Worm (Caenorhabditis elegans) whole organism, late embryonic: Measurements from ENCODE around the gene glit-1.

Source experiments
- C08G9.2 ChIP-seq: sonication (generic microtip); optimal IDR thresholded peaks from 2 replicates; lab custom pipeline; 2016; ENCODE audit warnings: mild to moderate bottlenecking, missing genetic modification characterization, moderate library complexity, missing compliant biosample characterization
- K02D7.2 ChIP-seq: sonication (generic microtip); optimal IDR thresholded peaks from 2 replicates; lab custom pipeline; 2017; ENCODE audit warnings: mild to moderate bottlenecking, missing genetic modification characterization, missing compliant biosample characterization
- K09A11.1 ChIP-seq: sonication (generic microtip); optimal IDR thresholded peaks from 2 replicates; lab custom pipeline; 2017; ENCODE audit warnings: antibody characterized with exemption, mild to moderate bottlenecking, missing genetic modification characterization, missing compliant biosample characterization; ENCODE audit not compliant: insufficient read depth
- ama-1 ChIP-seq: fragments of 150-350 bp; optimal IDR thresholded peaks from 2 replicates; lab custom pipeline; 2014
- ceh-18 ChIP-seq: sonication (generic microtip); optimal IDR thresholded peaks from 2 replicates; lab custom pipeline; 2016; ENCODE audit warnings: missing genetic modification characterization, missing compliant biosample characterization
- ceh-19 ChIP-seq: fragments of 200-800 bp; sonication (Bioruptor generic); optimal IDR thresholded peaks from 2 replicates; lab custom pipeline; 2018; ENCODE audit warnings: mild to moderate bottlenecking, missing genetic modification characterization, missing compliant biosample characterization
- ceh-22 ChIP-seq: sonication (generic microtip); optimal IDR thresholded peaks from 2 replicates; lab custom pipeline; 2017; ENCODE audit warnings: missing biosample characterization, missing genetic modification characterization
- ceh-30 ChIP-seq: fragments of 150-350 bp; optimal IDR thresholded peaks from 2 replicates; lab custom pipeline; 2014; ENCODE audit warnings: missing biosample characterization, missing genetic modification characterization
- ceh-31 ChIP-seq: sonication (generic microtip); optimal IDR thresholded peaks from 2 replicates; lab custom pipeline; 2016; ENCODE audit warnings: missing genetic modification characterization, missing compliant biosample characterization
- ceh-34 ChIP-seq: sonication (generic microtip); optimal IDR thresholded peaks from 2 replicates; lab custom pipeline; 2016; ENCODE audit warnings: mild to moderate bottlenecking, missing genetic modification characterization, missing compliant biosample characterization
- ceh-45 ChIP-seq: fragments of 200-800 bp; sonication (Bioruptor generic); IDR thresholded peaks from 2 replicates; pipeline ENCODE4 v1.3.6; 2022; ENCODE audit warnings: missing genetic modification reagents, missing genetic modification characterization, missing compliant biosample characterization
- ceh-9 ChIP-seq: sonication (generic microtip); optimal IDR thresholded peaks from 2 replicates; lab custom pipeline; 2016; ENCODE audit warnings: mild to moderate bottlenecking, missing genetic modification characterization, inconsistent platforms, missing compliant biosample characterization
- che-1 ChIP-seq: sonication (generic microtip); optimal IDR thresholded peaks from 2 replicates; lab custom pipeline; 2016; ENCODE audit warnings: mild to moderate bottlenecking, missing genetic modification characterization, missing compliant biosample characterization
- elt-2 ChIP-seq: sonication (generic microtip); optimal IDR thresholded peaks from 2 replicates; lab custom pipeline; 2016; ENCODE audit warnings: missing genetic modification reagents, missing genetic modification characterization, missing compliant biosample characterization
- fax-1 ChIP-seq: sonication (generic microtip); optimal IDR thresholded peaks from 2 replicates; lab custom pipeline; 2016; ENCODE audit warnings: missing genotype, missing genetic modification characterization, missing compliant biosample characterization
- fkh-10 ChIP-seq: fragments of 150-350 bp; optimal IDR thresholded peaks from 2 replicates; lab custom pipeline; 2014; ENCODE audit warnings: missing biosample characterization, missing genetic modification reagents, missing genetic modification characterization
- fkh-6 ChIP-seq: sonication (generic microtip); optimal IDR thresholded peaks from 2 replicates; lab custom pipeline; 2016; ENCODE audit warnings: missing genetic modification characterization, missing compliant biosample characterization
- gmeb-2 ChIP-seq: sonication (generic microtip); optimal IDR thresholded peaks from 2 replicates; lab custom pipeline; 2016; ENCODE audit warnings: missing genetic modification characterization, inconsistent platforms, missing compliant biosample characterization
- hlh-13 ChIP-seq: fragments of 200-800 bp; sonication (Bioruptor generic); optimal IDR thresholded peaks from 2 replicates; lab custom pipeline; 2018; ENCODE audit warnings: mild to moderate bottlenecking, missing genetic modification characterization, missing compliant biosample characterization
- hlh-15 ChIP-seq: sonication (generic microtip); optimal IDR thresholded peaks from 2 replicates; lab custom pipeline; 2016; ENCODE audit warnings: missing genetic modification characterization, missing compliant biosample characterization
- hlh-8 ChIP-seq: sonication (generic microtip); optimal IDR thresholded peaks from 2 replicates; lab custom pipeline; 2016; ENCODE audit warnings: missing genotype, missing genetic modification characterization, missing compliant biosample characterization
- lim-6 ChIP-seq: sonication (generic microtip); optimal IDR thresholded peaks from 2 replicates; lab custom pipeline; 2016; ENCODE audit warnings: missing genetic modification characterization, missing compliant biosample characterization
- lin-11 ChIP-seq: fragments of 200-800 bp; sonication (Bioruptor generic); optimal IDR thresholded peaks from 2 replicates; lab custom pipeline; 2018; ENCODE audit warnings: mild to moderate bottlenecking, missing genetic modification characterization, missing compliant biosample characterization
- madf-2 ChIP-seq: sonication (generic microtip); optimal IDR thresholded peaks from 2 replicates; lab custom pipeline; 2017; ENCODE audit warnings: missing genetic modification characterization, missing compliant biosample characterization
- nfya-1 ChIP-seq: sonication (generic microtip); optimal IDR thresholded peaks from 2 replicates; lab custom pipeline; 2017; ENCODE audit warnings: missing genetic modification characterization, mild to moderate bottlenecking, missing compliant biosample characterization, antibody characterized with exemption, moderate library complexity
- nhr-232 ChIP-seq: sonication (generic microtip); optimal IDR thresholded peaks from 2 replicates; lab custom pipeline; 2016; ENCODE audit warnings: missing genetic modification characterization, missing compliant biosample characterization
- pax-1 ChIP-seq: fragments of 150-350 bp; optimal IDR thresholded peaks from 2 replicates; lab custom pipeline; 2014; ENCODE audit warnings: missing biosample characterization, missing genetic modification characterization
- pha-2 ChIP-seq: sonication (generic microtip); optimal IDR thresholded peaks from 2 replicates; lab custom pipeline; 2017; ENCODE audit warnings: mild to moderate bottlenecking, missing genetic modification characterization, missing compliant biosample characterization
- pha-4 ChIP-seq: fragments of 150-350 bp; optimal IDR thresholded peaks from 2 replicates; lab custom pipeline; 2018; ENCODE audit warnings: missing biosample characterization, missing genetic modification reagents, missing genetic modification characterization
- pqm-1 ChIP-seq: sonication (generic microtip); optimal IDR thresholded peaks from 2 replicates; lab custom pipeline; 2016; ENCODE audit warnings: missing genetic modification characterization, missing compliant biosample characterization
- pros-1 ChIP-seq: fragments of 150-350 bp; optimal IDR thresholded peaks from 2 replicates; lab custom pipeline; 2014; ENCODE audit warnings: missing biosample characterization, missing genetic modification reagents, missing genetic modification characterization
- ref-2 ChIP-seq: sonication (generic microtip); optimal IDR thresholded peaks from 2 replicates; lab custom pipeline; 2016; ENCODE audit warnings: missing genetic modification characterization, missing compliant biosample characterization
- rnt-1 ChIP-seq: sonication (generic microtip); optimal IDR thresholded peaks from 2 replicates; lab custom pipeline; 2016; ENCODE audit warnings: missing genetic modification characterization, missing compliant biosample characterization
- sox-2 ChIP-seq: fragments of 200-800 bp; sonication (Bioruptor generic); IDR thresholded peaks from 2 replicates; pipeline ENCODE4 v1.3.6; 2022; ENCODE audit warnings: missing genetic modification reagents, missing genetic modification characterization, missing compliant biosample characterization
- sox-4 ChIP-seq: sonication (generic microtip); optimal IDR thresholded peaks from 2 replicates; lab custom pipeline; 2017; ENCODE audit warnings: mild to moderate bottlenecking, missing genetic modification characterization, inconsistent platforms, missing compliant biosample characterization
- tbx-2 ChIP-seq: sonication (generic microtip); optimal IDR thresholded peaks from 2 replicates; lab custom pipeline; 2016; ENCODE audit warnings: missing genetic modification characterization, missing compliant biosample characterization
- ttx-3 ChIP-seq: sonication (generic microtip); optimal IDR thresholded peaks from 2 replicates; lab custom pipeline; 2016; ENCODE audit warnings: missing genetic modification reagents, missing genetic modification characterization, missing compliant biosample characterization
- unc-3 ChIP-seq, 2 experiments: fragments of 200-800 bp in 1 of 2; sonication (Bioruptor generic) in 1 of 2; sonication (generic microtip) in 1 of 2; conservative IDR thresholded peaks in 1 of 2; optimal IDR thresholded peaks in 1 of 2; 2 replicates each; pipeline versions ENCODE4 v1.3.6 to Lab custom; 2016 to 2022; ENCODE audit warnings: missing compliant biosample characterization in 2 of 2, missing genetic modification characterization in 2 of 2, missing genetic modification reagents in 1 of 2
- unc-42 ChIP-seq: sonication (generic microtip); optimal IDR thresholded peaks from 2 replicates; lab custom pipeline; 2016; ENCODE audit warnings: missing genotype, missing genetic modification characterization, missing compliant biosample characterization
- unc-55 ChIP-seq: sonication (generic microtip); optimal IDR thresholded peaks from 2 replicates; lab custom pipeline; 2017; ENCODE audit warnings: missing biosample characterization, missing genetic modification reagents, missing genetic modification characterization
- ztf-16 ChIP-seq: sonication (generic microtip); optimal IDR thresholded peaks from 2 replicates; lab custom pipeline; 2017; ENCODE audit warnings: missing genetic modification characterization, missing compliant biosample characterization

Gene glit-1

DNA sequence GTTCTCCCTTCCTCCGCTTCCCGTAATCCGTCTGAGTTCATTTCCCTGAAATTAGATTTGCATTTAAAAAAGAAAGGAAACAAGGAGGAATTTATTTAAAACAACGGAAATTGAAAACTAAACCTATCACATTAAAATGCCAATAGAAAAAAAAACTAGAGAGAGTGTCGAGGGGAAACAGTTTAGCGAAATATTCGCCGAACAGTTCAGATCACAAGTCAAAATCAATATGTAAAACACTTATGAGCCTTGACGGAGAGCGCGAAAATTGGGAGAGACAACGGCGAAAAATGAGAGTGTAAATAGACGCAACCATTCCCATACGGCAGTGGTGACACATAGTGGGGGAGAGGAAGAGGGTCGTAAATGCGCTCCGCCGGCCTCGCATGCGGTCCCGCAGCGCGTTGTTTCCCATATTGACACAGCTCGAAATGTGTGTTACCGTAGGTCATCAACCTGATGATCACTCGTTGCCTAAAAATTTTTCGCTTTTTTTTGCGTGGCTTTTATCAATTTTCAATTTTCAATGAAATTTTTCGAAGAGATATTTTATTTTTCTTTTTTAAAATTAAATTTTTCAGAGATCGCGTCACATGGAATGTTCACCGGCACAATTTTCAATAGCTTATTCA is at the start of gene glit-1, which contains the start of gene dnj-14 (continued):
- TF ChIP-seq unc-42 (tag; lab: Kevin White, UChicago) (peak; percentile 86), hlh-15 (tag; lab: Kevin White, UChicago) (no peak), ttx-3 (tag; lab: Kevin White, UChicago) (no peak), K02D7.2 (no peak), fkh-6 (tag; lab: Kevin White, UChicago) (peak; percentile 23), unc-3 (GFP tag; conservative IDR thresholded peaks at IDR 0.05; lab: Robert Waterston, UW) (no peak), unc-3 (tag; optimal IDR thresholded peaks at IDR 0.05; lab: Kevin White, UChicago) (peak; percentile 45), pax-1 (tag; lab: Kevin White, UChicago) (no peak), pros-1 (tag; lab: Kevin White, UChicago) (no peak), tbx-2 (tag; lab: Kevin White, UChicago) (peak; percentile 91), ztf-16 (tag; lab: Kevin White, UChicago) (no peak), ceh-30 (tag; lab: Kevin White, UChicago) (no peak), pha-4 (no peak), lim-6 (tag; lab: Kevin White, UChicago) (peak; percentile 6), C08G9.2 (peak; percentile 26), sox-4 (no peak), K09A11.1 (tag; lab: Kevin White, UChicago) (peak; percentile 16)
- TF ChIP-seq, all 69 proteins: peak for 33

ce11 chrX:4662293-4662825 is 49.7 kb upstream of the glit-1 start:
- no peak for TF ChIP-seq hlh-13 (GFP tag; lab: Kevin White, UChicago)
- TF ChIP-seq fkh-6 (tag; lab: Kevin White, UChicago): no peak
- TF ChIP-seq elt-2 (tag; lab: Kevin White, UChicago): peak; percentile 41
- no peak for TF ChIP-seq fkh-10
- TF ChIP-seq ceh-31 (tag; lab: Kevin White, UChicago): peak; percentile 38
- no peak for TF ChIP-seq ttx-3 (tag; lab: Kevin White, UChicago)
- TF ChIP-seq hlh-8: no peak
- TF ChIP-seq ceh-18 (tag; lab: Kevin White, UChicago): peak; percentile 44
- TF ChIP-seq che-1 (tag; lab: Kevin White, UChicago): no peak
- TF ChIP-seq ref-2 (tag; lab: Kevin White, UChicago): peak; percentile 19
- peak; percentile 21 for TF ChIP-seq nfya-1 (tag; lab: Kevin White, UChicago)
- peak; percentile 8 for TF ChIP-seq pha-2 (tag; lab: Kevin White, UChicago)
- TF ChIP-seq madf-2: no peak
- TF ChIP-seq pros-1 (tag; lab: Kevin White, UChicago): peak; percentile 21
- TF ChIP-seq ceh-34 (tag; lab: Kevin White, UChicago): peak; percentile 12

- TF ChIP-seq ceh-34 (tag; lab: Kevin White, UChicago) (no peak), ceh-18 (tag; lab: Kevin White, UChicago) (no peak), unc-55 (no peak), pqm-1 (tag; lab: Kevin White, UChicago) (no peak)
Measured at ce11 chrX:4662964-4663684, 49.0 kb upstream of the glit-1 start.

DNA sequence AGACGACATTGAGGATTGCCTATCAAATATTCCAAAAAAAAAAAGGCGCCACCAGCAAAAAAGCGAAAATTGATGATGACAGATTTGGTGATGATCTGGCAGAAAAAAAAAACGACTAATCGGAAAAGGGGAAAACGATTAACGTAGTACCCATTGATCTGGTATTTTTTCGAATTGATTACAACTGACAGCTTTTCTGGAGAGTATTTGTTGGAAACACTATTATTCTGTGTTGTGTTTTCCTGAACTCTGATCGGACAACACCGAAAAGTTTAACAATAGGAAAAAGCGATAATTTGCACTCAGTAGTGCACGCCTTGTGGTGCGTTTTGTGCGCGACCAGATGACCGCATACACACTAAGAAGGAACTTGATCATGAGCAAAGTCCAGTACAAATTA is 47.4 kb upstream of the glit-1 start:
- TF ChIP-seq hlh-8: no peak
- no peak for TF ChIP-seq gmeb-2
- no peak for TF ChIP-seq lin-11 (tag; lab: Kevin White, UChicago)
- TF ChIP-seq ama-1 (lab: Kevin White, UChicago): no peak
- no peak for TF ChIP-seq rnt-1 (tag; lab: Kevin White, UChicago)
- no peak for TF ChIP-seq unc-42 (tag; lab: Kevin White, UChicago)
- no peak for TF ChIP-seq pax-1 (tag; lab: Kevin White, UChicago)
- no peak for TF ChIP-seq ceh-45
- no peak for TF ChIP-seq ceh-19
- TF ChIP-seq fax-1 (tag; lab: Kevin White, UChicago): no peak
- no peak for TF ChIP-seq ceh-22
- no peak for TF ChIP-seq hlh-13 (GFP tag; lab: Kevin White, UChicago)
- TF ChIP-seq unc-55: no peak
- TF ChIP-seq C08G9.2: no peak
- no peak for TF ChIP-seq pha-2 (tag; lab: Kevin White, UChicago)
- no peak for TF ChIP-seq ceh-9 (tag; lab: Kevin White, UChicago)
- TF ChIP-seq fkh-6 (tag; lab: Kevin White, UChicago): no peak
- TF ChIP-seq sox-2 (GFP tag; lab: Robert Waterston, UW): no peak
- no peak for TF ChIP-seq nhr-232 (tag; lab: Kevin White, UChicago)
